Fruit fly (Drosophila melanogaster): ENCODE data around the gene sev.

The sev gene

DNA sequence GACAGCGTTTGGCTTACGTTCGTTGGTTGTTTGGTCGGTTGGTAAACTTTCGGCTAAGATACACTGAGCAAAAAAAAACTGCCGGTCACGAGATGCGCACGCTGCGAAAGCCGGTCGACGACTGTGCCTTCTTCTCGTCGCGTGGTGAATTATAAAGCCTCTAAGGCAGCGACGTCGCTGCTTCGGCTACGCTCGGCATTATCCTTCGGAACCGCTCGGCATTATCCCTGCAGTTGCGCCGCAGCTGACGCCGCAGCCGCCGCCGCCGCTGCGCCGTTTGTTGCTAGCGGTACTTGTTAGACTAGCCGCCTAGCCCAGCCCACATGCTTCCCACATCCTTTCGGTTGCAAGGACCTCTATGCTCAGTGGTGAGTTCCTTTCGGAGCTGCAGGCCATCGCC lies 46.3 kb downstream of the sev start, which contains the start of gene vex (continued):
- TF ChIP-seq sisA (GFP tag; IDR thresholded peaks at IDR 0.05), result no peak
- TF ChIP-seq Adf1 (GFP tag; IDR thresholded peaks at IDR 0.05), result peak; percentile 79
- TF ChIP-seq lmd (GFP tag; IDR thresholded peaks at IDR 0.05), result no peak
- TF ChIP-seq croc (GFP tag; conservative IDR thresholded peaks at IDR 0.05), result no peak
- TF ChIP-seq CG31365 (tag; optimal IDR thresholded peaks at IDR 0.05), result no peak
- no peak for TF ChIP-seq Sry-β (GFP tag; optimal IDR thresholded peaks at IDR 0.05)
- no peak for TF ChIP-seq CG17385 (GFP tag; optimal IDR thresholded peaks at IDR 0.05)
- TF ChIP-seq pum (GFP tag; optimal IDR thresholded peaks at IDR 0.05), result no peak
